Worm (Caenorhabditis elegans): ENCODE results near the gene fat-7.

ce11 chrV:7112223-7112622 lies 40.7 kb downstream of the fat-7 start:
- TF ChIP-seq hmbx-1 (tag; optimal IDR thresholded peaks at IDR 0.05) (no peak), flt-1 (GFP tag; IDR thresholded peaks at IDR 0.05) (no peak), hmg-4 (GFP tag; optimal IDR thresholded peaks at IDR 0.05) (no peak)

Measured in whole organism, early embryonic.